Fruit fly (Drosophila melanogaster): ENCODE data around the gene CG10680.

CG10680 gene

DNA sequence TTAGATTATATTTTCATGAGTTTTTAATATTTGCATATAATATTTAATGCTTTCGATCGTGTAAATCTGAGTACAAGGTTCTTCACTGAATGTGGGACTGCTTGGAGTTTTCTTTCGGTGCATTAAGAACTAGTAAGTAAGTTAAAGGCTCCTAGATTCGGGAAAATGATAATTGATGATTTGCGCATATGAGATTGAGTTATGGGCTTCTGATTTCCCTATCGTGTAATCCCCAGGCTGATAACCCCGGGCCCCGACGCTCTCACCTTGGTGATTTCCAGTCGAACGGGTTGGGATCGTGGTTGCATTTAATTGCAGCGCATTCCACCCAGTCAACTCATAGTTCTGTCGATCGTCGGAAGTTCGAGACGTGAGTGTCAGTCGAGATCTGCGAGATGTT, at the start of gene CG10680:
TSS of gene CG10680 (plus strand) at position 301 of the 400 bp plus-strand sequence.
- TF ChIP-seq dmrt93B (GFP tag; optimal IDR thresholded peaks at IDR 0.05) (no peak), GATAd (GFP tag; optimal IDR thresholded peaks at IDR 0.05) (no peak), tai (GFP tag; optimal IDR thresholded peaks at IDR 0.05) (no peak), dsf (GFP tag; optimal IDR thresholded peaks at IDR 0.05; ENCODE audit: borderline replicate concordance) (no peak), Rel (GFP tag; optimal IDR thresholded peaks at IDR 0.05) (no peak), Rel (tag; optimal IDR thresholded peaks at IDR 0.05) (no peak), jim (GFP tag; optimal IDR thresholded peaks at IDR 0.05) (no peak), h (GFP tag; optimal IDR thresholded peaks at IDR 0.05) (no peak), Hr83 (GFP tag; optimal IDR thresholded peaks at IDR 0.05; ENCODE audit: poor library complexity, severe bottlenecking) (no peak), pan (optimal IDR thresholded peaks at IDR 0.05) (no peak), rgr (GFP tag; optimal IDR thresholded peaks at IDR 0.05) (no peak)

DNA sequence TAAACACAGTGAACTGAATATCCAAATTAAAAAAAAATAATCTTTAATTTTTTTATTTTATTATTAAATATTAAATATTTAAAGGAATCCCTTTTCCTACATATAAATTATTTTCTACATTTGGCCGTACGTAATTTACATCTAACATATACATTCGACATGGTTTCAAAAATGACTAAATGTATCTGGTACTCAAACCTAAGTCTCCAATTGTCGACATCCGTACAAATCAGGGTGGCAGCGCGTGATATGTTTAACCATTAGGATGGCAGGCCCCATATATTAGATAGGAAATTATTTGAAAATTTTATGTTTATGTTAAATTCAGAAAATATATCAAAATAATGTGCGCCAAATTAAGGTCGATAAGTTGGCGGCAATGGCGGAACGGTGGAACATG, 48.7 kb upstream of the CG10680 start:
- TF ChIP-seq Abd-B (GFP tag; optimal IDR thresholded peaks at IDR 0.05) (no peak), pan (optimal IDR thresholded peaks at IDR 0.05) (no peak), Myc (optimal IDR thresholded peaks at IDR 0.05) (peak; percentile 60), CG9705 (GFP tag; optimal IDR thresholded peaks at IDR 0.05) (no peak), HLH106 (tag; optimal IDR thresholded peaks at IDR 0.05) (no peak), Hnf4 (GFP tag; optimal IDR thresholded peaks at IDR 0.05) (no peak), sv (GFP tag; optimal IDR thresholded peaks at IDR 0.05) (no peak), Mio (GFP tag; optimal IDR thresholded peaks at IDR 0.05) (no peak)

DNA sequence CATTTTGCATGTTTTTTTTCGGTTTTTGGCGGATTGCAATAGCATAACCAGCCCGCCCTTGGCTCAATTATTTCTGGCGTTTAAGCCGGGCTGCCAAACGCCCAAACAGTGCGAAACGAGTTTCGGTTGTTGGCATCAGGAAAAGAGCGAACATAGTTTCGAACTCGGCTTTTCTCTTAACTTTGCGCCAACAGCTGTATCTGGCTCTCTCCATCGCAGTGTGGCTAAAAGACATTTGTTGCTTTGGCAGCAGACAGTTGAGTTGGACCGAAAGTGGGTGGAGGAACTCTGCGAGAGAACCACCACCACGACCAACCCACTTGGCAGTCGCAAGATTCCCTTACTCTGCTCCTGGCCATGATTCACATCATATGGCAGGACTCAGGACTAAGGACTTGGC, 47.0 kb upstream of the CG10680 start:
- TF ChIP-seq CG32264 (GFP tag; optimal IDR thresholded peaks at IDR 0.05) = no peak
- no peak for TF ChIP-seq sv (GFP tag; optimal IDR thresholded peaks at IDR 0.05)
- TF ChIP-seq Dfd (GFP tag; optimal IDR thresholded peaks at IDR 0.05) = no peak
- TF ChIP-seq Jra (GFP tag; optimal IDR thresholded peaks at IDR 0.05) = no peak
- TF ChIP-seq CG9705 (GFP tag; optimal IDR thresholded peaks at IDR 0.05) = no peak
- no peak for TF ChIP-seq foxo (GFP tag; optimal IDR thresholded peaks at IDR 0.05)
- TF ChIP-seq psq (GFP tag; optimal IDR thresholded peaks at IDR 0.05) = no peak
- no peak for TF ChIP-seq dsf (GFP tag; optimal IDR thresholded peaks at IDR 0.05; ENCODE audit: borderline replicate concordance)
- TF ChIP-seq Hnf4 (GFP tag; optimal IDR thresholded peaks at IDR 0.05) = no peak
- no peak for TF ChIP-seq Hr78 (GFP tag; optimal IDR thresholded peaks at IDR 0.05)
- no peak for TF ChIP-seq Rel (GFP tag; optimal IDR thresholded peaks at IDR 0.05)
- no peak for TF ChIP-seq Rel (tag; optimal IDR thresholded peaks at IDR 0.05)
- no peak for TF ChIP-seq GATAd (GFP tag; optimal IDR thresholded peaks at IDR 0.05)
- no peak for TF ChIP-seq sage (GFP tag; optimal IDR thresholded peaks at IDR 0.05)
- no peak for TF ChIP-seq tai (GFP tag; optimal IDR thresholded peaks at IDR 0.05)
- TF ChIP-seq Mio (GFP tag; optimal IDR thresholded peaks at IDR 0.05) = no peak
- no peak for TF ChIP-seq Vsx2 (GFP tag; optimal IDR thresholded peaks at IDR 0.05; ENCODE audit: partially characterized antibody)
- no peak for TF ChIP-seq brk (GFP tag; optimal IDR thresholded peaks at IDR 0.05)

DNA sequence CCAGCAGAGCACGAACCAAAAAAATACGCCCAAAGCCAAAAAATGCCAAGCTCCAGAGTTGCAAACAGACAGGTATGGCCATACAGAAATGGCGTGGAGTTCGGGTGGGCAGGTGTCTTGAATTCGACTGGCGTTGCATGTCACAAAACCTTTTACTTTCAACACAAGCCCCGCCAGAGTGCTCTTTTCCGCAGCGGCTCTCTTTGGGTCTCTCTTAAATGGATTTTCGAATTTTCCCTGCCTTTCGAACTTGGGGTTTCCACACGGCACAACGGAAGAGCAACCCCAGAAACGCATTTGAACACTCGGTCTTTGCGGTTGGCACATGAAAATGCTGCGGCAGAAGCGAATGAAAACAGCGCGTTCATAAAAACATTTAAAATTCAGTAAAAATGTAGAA, 46.1 kb upstream of the CG10680 start:
- TF ChIP-seq Hr83 (GFP tag; optimal IDR thresholded peaks at IDR 0.05; ENCODE audit: poor library complexity, severe bottlenecking) (no peak), psq (GFP tag; optimal IDR thresholded peaks at IDR 0.05) (no peak), Dfd (GFP tag; optimal IDR thresholded peaks at IDR 0.05) (no peak), Hr78 (GFP tag; optimal IDR thresholded peaks at IDR 0.05) (no peak), GATAd (GFP tag; optimal IDR thresholded peaks at IDR 0.05) (no peak), tai (GFP tag; optimal IDR thresholded peaks at IDR 0.05) (no peak), Rel (GFP tag; optimal IDR thresholded peaks at IDR 0.05) (no peak), Rel (tag; optimal IDR thresholded peaks at IDR 0.05) (no peak), lola (GFP tag; optimal IDR thresholded peaks at IDR 0.05) (no peak), foxo (GFP tag; optimal IDR thresholded peaks at IDR 0.05) (no peak), rgr (GFP tag; optimal IDR thresholded peaks at IDR 0.05) (no peak), CG9705 (GFP tag; optimal IDR thresholded peaks at IDR 0.05) (no peak), CrebA (GFP tag; optimal IDR thresholded peaks at IDR 0.05; ENCODE audit: borderline replicate concordance) (no peak), usp (GFP tag; optimal IDR thresholded peaks at IDR 0.05) (no peak), dmrt93B (GFP tag; optimal IDR thresholded peaks at IDR 0.05) (no peak), fru (GFP tag; optimal IDR thresholded peaks at IDR 0.05) (no peak), Dif (GFP tag; optimal IDR thresholded peaks at IDR 0.05; ENCODE audit: partially characterized antibody) (no peak), Vsx2 (GFP tag; optimal IDR thresholded peaks at IDR 0.05; ENCODE audit: partially characterized antibody) (no peak)

DNA sequence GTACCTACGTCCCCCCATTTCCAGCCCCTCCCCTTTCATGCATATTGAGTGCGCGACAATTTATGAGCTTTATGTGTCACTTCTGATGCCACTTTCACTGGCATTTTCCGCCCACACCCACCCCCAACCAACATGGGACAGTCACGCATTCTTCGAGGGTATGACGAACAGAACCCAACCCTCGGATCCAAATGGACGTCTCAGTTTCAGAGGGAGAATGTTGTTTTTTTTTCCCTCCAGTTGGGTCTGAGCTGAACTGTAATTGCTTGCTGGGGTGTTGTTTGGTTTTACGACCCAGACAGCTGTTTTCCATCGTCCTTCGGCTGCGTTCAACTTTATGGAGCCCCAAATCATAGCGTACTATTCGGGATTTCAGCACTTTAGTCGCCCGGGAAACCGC, 40.1 kb upstream of the CG10680 start:
- TF ChIP-seq Myc (optimal IDR thresholded peaks at IDR 0.05) (no peak), Rel (GFP tag; optimal IDR thresholded peaks at IDR 0.05) (no peak), Rel (tag; optimal IDR thresholded peaks at IDR 0.05) (no peak), rgr (GFP tag; optimal IDR thresholded peaks at IDR 0.05) (no peak), Jra (GFP tag; optimal IDR thresholded peaks at IDR 0.05) (no peak), Abd-B (GFP tag; optimal IDR thresholded peaks at IDR 0.05) (no peak), pan (optimal IDR thresholded peaks at IDR 0.05) (no peak)

Measured in whole organism, wandering third instar larva.